Fruit fly (Drosophila melanogaster): Measurements from ENCODE around the gene HDAC11.

- TF ChIP-seq N (GFP tag; optimal IDR thresholded peaks at IDR 0.05) (no peak), Abd-B (GFP tag; optimal IDR thresholded peaks at IDR 0.05) (no peak), Dfd (GFP tag; optimal IDR thresholded peaks at IDR 0.05) (no peak), psq (GFP tag; optimal IDR thresholded peaks at IDR 0.05) (no peak), Rel (GFP tag; optimal IDR thresholded peaks at IDR 0.05) (no peak), Rel (tag; optimal IDR thresholded peaks at IDR 0.05) (no peak), h (GFP tag; optimal IDR thresholded peaks at IDR 0.05) (no peak), pan (optimal IDR thresholded peaks at IDR 0.05) (no peak), Vsx2 (GFP tag; optimal IDR thresholded peaks at IDR 0.05; ENCODE audit: partially characterized antibody) (no peak), Hr78 (GFP tag; optimal IDR thresholded peaks at IDR 0.05) (no peak), Mio (GFP tag; optimal IDR thresholded peaks at IDR 0.05) (no peak), Myc (optimal IDR thresholded peaks at IDR 0.05) (no peak), usp (GFP tag; optimal IDR thresholded peaks at IDR 0.05) (no peak), OdsH (GFP tag; optimal IDR thresholded peaks at IDR 0.05) (no peak)
These were observed 32.4 kb upstream of the HDAC11 start for dm6 chr3R:24888418-24888817.

Data from whole organism, wandering third instar larva.